Fruit fly (Drosophila melanogaster) whole organism, adult: ENCODE data around the gene CG34283.

Source experiments
- CG11617 ChIP-seq: fragments of 200-800 bp; sonication (Bioruptor generic); optimal IDR thresholded peaks from 2 replicates; lab custom pipeline; 2017; ENCODE audit warnings: mild to moderate bottlenecking, missing biosample characterization, missing genetic modification reagents, missing genetic modification characterization
- CG12768 ChIP-seq: fragments of 200-800 bp; sonication (Bioruptor generic); optimal IDR thresholded peaks from 2 replicates; lab custom pipeline; 2017; ENCODE audit warnings: missing biosample characterization, missing genetic modification characterization, mild to moderate bottlenecking, moderate library complexity, missing genetic modification reagents
- CG14711 ChIP-seq: fragments of 200-800 bp; sonication (Bioruptor generic); optimal IDR thresholded peaks from 2 replicates; lab custom pipeline; 2018; ENCODE audit warnings: missing biosample characterization, mild to moderate bottlenecking, missing genetic modification characterization, moderate library complexity
- CG1620 ChIP-seq: fragments of 200-800 bp; sonication (Bioruptor generic); optimal IDR thresholded peaks from 2 replicates; lab custom pipeline; 2016; ENCODE audit warnings: missing biosample characterization, missing genetic modification characterization
- CG33017 ChIP-seq: fragments of 200-800 bp; sonication (Bioruptor generic); optimal IDR thresholded peaks from 2 replicates; lab custom pipeline; 2018; ENCODE audit warnings: missing biosample characterization, mild to moderate bottlenecking, missing genetic modification characterization, moderate library complexity
- CG5204 ChIP-seq: fragments of 200-800 bp; sonication (Bioruptor generic); optimal IDR thresholded peaks from 2 replicates; lab custom pipeline; 2016; ENCODE audit warnings: missing biosample characterization, missing genetic modification characterization
- CG7045 ChIP-seq: fragments of 200-800 bp; sonication (Bioruptor generic); optimal IDR thresholded peaks from 2 replicates; lab custom pipeline; 2017; ENCODE audit warnings: missing biosample characterization, mild to moderate bottlenecking, missing genetic modification characterization
- CG7101 ChIP-seq: fragments of 200-800 bp; sonication (Bioruptor generic); optimal IDR thresholded peaks from 2 replicates; lab custom pipeline; 2018; ENCODE audit warnings: missing biosample characterization, mild to moderate bottlenecking, missing genetic modification characterization, moderate library complexity
- Clk ChIP-seq: fragments of 200-800 bp; sonication (Bioruptor generic); optimal IDR thresholded peaks from 2 replicates; lab custom pipeline; 2017; ENCODE audit warnings: missing biosample characterization, missing genetic modification characterization
- Crg-1 ChIP-seq: fragments of 200-800 bp; sonication (Bioruptor generic); optimal IDR thresholded peaks from 2 replicates; lab custom pipeline; 2016; ENCODE audit warnings: missing biosample characterization, missing genetic modification characterization
- Hr96 ChIP-seq: fragments of 200-800 bp; sonication (Bioruptor generic); optimal IDR thresholded peaks from 2 replicates; lab custom pipeline; 2016; ENCODE audit warnings: missing biosample characterization, missing genetic modification characterization
- Mnt ChIP-seq: fragments of 200-800 bp; sonication (Bioruptor generic); optimal IDR thresholded peaks from 2 replicates; lab custom pipeline; 2016; ENCODE audit warnings: missing biosample characterization, mild to moderate bottlenecking, missing genetic modification characterization
- bab1 ChIP-seq: fragments of 200-800 bp; sonication (Bioruptor generic); optimal IDR thresholded peaks from 3 replicates; lab custom pipeline; 2019; ENCODE audit warnings: missing biosample characterization, mild to moderate bottlenecking, missing genetic modification characterization, moderate library complexity
- cic ChIP-seq: fragments of 200-800 bp; sonication (Bioruptor generic); optimal IDR thresholded peaks from 2 replicates; lab custom pipeline; 2017; ENCODE audit warnings: missing biosample characterization, mild to moderate bottlenecking, missing genetic modification characterization, moderate library complexity
- cnc ChIP-seq, 2 experiments: fragments of >200 bp; optimal IDR thresholded peaks; 2 replicates each; lab custom pipeline; 2017
- kay ChIP-seq: fragments of 200-800 bp; sonication (Bioruptor generic); peaks from one replicate; lab custom pipeline; 2016; ENCODE audit warnings: missing biosample characterization, missing genetic modification characterization, borderline replicate concordance
- ovo ChIP-seq: fragments of 200-800 bp; sonication (Bioruptor generic); optimal IDR thresholded peaks from 2 replicates; lab custom pipeline; 2016; ENCODE audit warnings: missing biosample characterization, missing genetic modification characterization
- pad ChIP-seq: fragments of 200-800 bp; sonication (Bioruptor generic); optimal IDR thresholded peaks from 3 replicates; lab custom pipeline; 2017; ENCODE audit warnings: missing biosample characterization, missing genetic modification characterization, mild to moderate bottlenecking, moderate library complexity, missing genetic modification reagents
- tj ChIP-seq: fragments of 200-800 bp; sonication (Bioruptor generic); optimal IDR thresholded peaks from 3 replicates; lab custom pipeline; 2017; ENCODE audit warnings: missing biosample characterization, mild to moderate bottlenecking, missing genetic modification characterization, moderate library complexity
- toe ChIP-seq: fragments of 200-800 bp; sonication (Bioruptor generic); optimal IDR thresholded peaks from 2 replicates; lab custom pipeline; 2016; ENCODE audit warnings: missing biosample characterization, missing genetic modification characterization

The CG34283 gene

dm6 chr3R:18743270-18743922 lies 21.0 kb upstream of the CG34283 start, which contains the start of gene Mekk1:
Mekk1 (minus strand) TSS chr3R:18743594.
- TF ChIP-seq Hr96 (GFP tag; lab: Kevin White, UChicago) (peak; percentile 83), Crg-1 (GFP tag; lab: Kevin White, UChicago) (peak; percentile 71), pad (peak; percentile 44), CG7045 (GFP tag; lab: Kevin White, UChicago) (peak; percentile 58), cnc (optimal IDR thresholded peaks at IDR 0.05; lab: Kevin White, UChicago) (no peak), CG11617 (GFP tag; lab: Kevin White, UChicago) (peak; percentile 50), tj (GFP tag; lab: Kevin White, UChicago) (no peak), Clk (GFP tag; lab: Kevin White, UChicago) (peak; percentile 51), bab1 (peak; percentile 72), CG7101 (tag; lab: Kevin White, UChicago) (peak; percentile 84), cic (GFP tag; lab: Kevin White, UChicago) (peak; percentile 8), ovo (no peak), toe (GFP tag; lab: Kevin White, UChicago) (peak; percentile 88), CG5204 (GFP tag; lab: Kevin White, UChicago) (peak; percentile 74), Mnt (GFP tag; lab: Kevin White, UChicago) (peak; percentile 72), CG14711 (tag; lab: Kevin White, UChicago) (peak; percentile 56), CG1620 (GFP tag; lab: Kevin White, UChicago) (peak; percentile 61), CG33017 (tag; lab: Kevin White, UChicago) (no peak), kay (no peak), CG12768 (GFP tag; lab: Kevin White, UChicago) (peak; percentile 66)

dm6 chr3R:18742358-18743269 lies 20.2 kb upstream of the CG34283 start:
- TF ChIP-seq Crg-1 (GFP tag; lab: Kevin White, UChicago) (no peak), CG5204 (GFP tag; lab: Kevin White, UChicago) (no peak), CG12768 (GFP tag; lab: Kevin White, UChicago) (peak; percentile 33), Hr96 (GFP tag; lab: Kevin White, UChicago) (no peak), bab1 (no peak), cnc (optimal IDR thresholded peaks at IDR 0.05; lab: Kevin White, UChicago) (no peak), pad (peak; percentile 88), CG7045 (GFP tag; lab: Kevin White, UChicago) (no peak), Mnt (GFP tag; lab: Kevin White, UChicago) (peak; percentile 63), cic (GFP tag; lab: Kevin White, UChicago) (no peak), CG14711 (tag; lab: Kevin White, UChicago) (peak; percentile 61), CG33017 (tag; lab: Kevin White, UChicago) (no peak), tj (GFP tag; lab: Kevin White, UChicago) (peak; percentile 97), CG7101 (tag; lab: Kevin White, UChicago) (peak; percentile 41), toe (GFP tag; lab: Kevin White, UChicago) (no peak), CG11617 (GFP tag; lab: Kevin White, UChicago) (peak; percentile 22), Clk (GFP tag; lab: Kevin White, UChicago) (no peak), CG1620 (GFP tag; lab: Kevin White, UChicago) (no peak), ovo (peak; percentile 63), kay (no peak)

- no peak for TF ChIP-seq toe (GFP tag; lab: Kevin White, UChicago)
- no peak for TF ChIP-seq cnc (optimal IDR thresholded peaks at IDR 0.05; lab: Kevin White, UChicago)
- TF ChIP-seq CG33017 (tag; lab: Kevin White, UChicago) = no peak
- TF ChIP-seq ovo = no peak
- TF ChIP-seq CG1620 (GFP tag; lab: Kevin White, UChicago) = no peak
- no peak for TF ChIP-seq bab1
- no peak for TF ChIP-seq kay
- no peak for TF ChIP-seq CG11617 (GFP tag; lab: Kevin White, UChicago)
- no peak for TF ChIP-seq Crg-1 (GFP tag; lab: Kevin White, UChicago)
- no peak for TF ChIP-seq cic (GFP tag; lab: Kevin White, UChicago)
- TF ChIP-seq pad = no peak
- TF ChIP-seq Clk (GFP tag; lab: Kevin White, UChicago) = no peak
- TF ChIP-seq tj (GFP tag; lab: Kevin White, UChicago) = no peak
- TF ChIP-seq CG7101 (tag; lab: Kevin White, UChicago) = no peak
- TF ChIP-seq CG12768 (GFP tag; lab: Kevin White, UChicago) = no peak
- TF ChIP-seq CG14711 (tag; lab: Kevin White, UChicago) = no peak
- no peak for TF ChIP-seq CG7045 (GFP tag; lab: Kevin White, UChicago)
- TF ChIP-seq Hr96 (GFP tag; lab: Kevin White, UChicago) = no peak
These were observed 19.4 kb upstream of the CG34283 start for dm6 chr3R:18741844-18742187.

DNA sequence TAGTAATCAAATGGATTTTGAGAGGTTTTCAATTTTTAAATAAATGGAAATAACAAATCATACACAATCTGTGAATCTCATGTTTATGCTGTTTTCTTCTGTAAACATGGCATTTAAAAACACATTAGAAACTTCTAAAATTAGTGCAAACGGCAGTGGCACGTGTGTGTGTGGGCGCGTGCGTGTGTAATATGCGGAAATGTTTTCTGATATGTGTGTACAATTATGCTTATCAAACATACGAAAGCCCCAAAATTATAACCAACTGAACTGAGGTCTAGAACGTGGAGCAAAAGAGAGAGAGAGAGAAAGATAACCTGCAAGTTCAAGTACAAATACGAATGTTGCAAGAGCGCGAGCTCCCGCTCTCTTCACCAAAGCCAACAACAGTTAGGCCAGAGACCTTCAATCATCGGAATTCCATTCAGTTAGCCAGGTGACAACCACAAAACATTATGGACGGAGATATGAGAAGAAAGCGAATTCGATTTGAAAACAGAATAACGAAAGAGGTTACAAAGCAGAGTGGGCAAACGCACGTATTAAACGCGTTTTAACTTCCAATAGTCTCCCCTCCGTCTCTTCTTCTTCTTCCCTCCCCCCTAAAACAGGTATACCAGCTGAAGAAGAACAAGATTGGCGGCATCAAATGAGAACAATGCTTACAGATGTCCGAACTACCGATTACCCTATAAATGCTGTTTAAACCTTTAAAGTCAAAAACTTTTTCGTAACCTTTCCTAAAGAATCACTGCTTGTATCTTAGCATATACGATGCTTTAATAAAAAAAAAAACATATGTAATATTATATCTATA lies 18.8 kb upstream of the CG34283 start:
- TF ChIP-seq ovo = no peak
- TF ChIP-seq CG33017 (tag; lab: Kevin White, UChicago) = peak; percentile 36
- no peak for TF ChIP-seq tj (GFP tag; lab: Kevin White, UChicago)
- TF ChIP-seq CG5204 (GFP tag; lab: Kevin White, UChicago) = no peak
- TF ChIP-seq pad = peak; percentile 71
- no peak for TF ChIP-seq cnc (optimal IDR thresholded peaks at IDR 0.05; lab: Kevin White, UChicago)
- TF ChIP-seq CG11617 (GFP tag; lab: Kevin White, UChicago) = peak; percentile 18
- no peak for TF ChIP-seq Clk (GFP tag; lab: Kevin White, UChicago)
- peak; percentile 68 for TF ChIP-seq CG12768 (GFP tag; lab: Kevin White, UChicago)
- TF ChIP-seq kay = no peak
- TF ChIP-seq CG7045 (GFP tag; lab: Kevin White, UChicago) = peak; percentile 45
- no peak for TF ChIP-seq CG1620 (GFP tag; lab: Kevin White, UChicago)
- peak; percentile 86 for TF ChIP-seq CG14711 (tag; lab: Kevin White, UChicago)
- no peak for TF ChIP-seq Crg-1 (GFP tag; lab: Kevin White, UChicago)
- peak; percentile 91 for TF ChIP-seq bab1
- TF ChIP-seq CG7101 (tag; lab: Kevin White, UChicago) = peak; percentile 84
- no peak for TF ChIP-seq cic (GFP tag; lab: Kevin White, UChicago)
- no peak for TF ChIP-seq Mnt (GFP tag; lab: Kevin White, UChicago)
